Worm (Caenorhabditis elegans): ENCODE data around the gene cox-6B.

cox-6B gene

DNA sequence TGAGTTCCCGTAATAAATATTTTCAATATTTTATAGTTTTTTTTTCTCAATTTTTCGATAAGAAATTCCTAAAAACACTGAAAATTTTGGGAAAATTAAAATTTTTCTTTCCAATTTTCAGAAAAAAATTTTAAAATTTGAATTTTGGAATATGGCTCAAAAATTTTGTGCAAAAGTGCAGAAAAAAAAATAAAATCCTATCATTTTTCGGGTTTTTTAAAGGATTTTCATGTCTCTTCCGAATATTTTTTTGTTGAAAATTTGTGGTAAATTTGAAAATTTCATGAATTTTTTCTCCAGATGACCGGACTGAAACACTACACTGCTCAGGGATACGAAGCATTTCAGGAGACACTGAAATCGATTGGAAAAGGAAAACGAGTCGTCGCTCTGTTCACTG, 134.9 kb downstream of the cox-6B start, which contains the start of gene txdc-17:
Gene txdc-17 (plus strand): TSS at position 301 of the 400 bp plus-strand sequence.
- TF ChIP-seq ceh-13 (GFP tag; optimal IDR thresholded peaks at IDR 0.05) (no peak), sea-1 (GFP tag; conservative IDR thresholded peaks at IDR 0.05) (no peak), hmbx-1 (tag; optimal IDR thresholded peaks at IDR 0.05) (no peak), hnd-1 (tag; optimal IDR thresholded peaks at IDR 0.05) (no peak), ceh-36 (tag; optimal IDR thresholded peaks at IDR 0.05) (no peak), F13C5.2 (tag; optimal IDR thresholded peaks at IDR 0.05) (no peak), flt-1 (GFP tag; IDR thresholded peaks at IDR 0.05) (no peak), pes-1 (GFP tag; IDR thresholded peaks at IDR 0.05) (no peak), scrt-1 (GFP tag; IDR thresholded peaks at IDR 0.05) (no peak), tbx-11 (GFP tag; IDR thresholded peaks at IDR 0.05) (no peak), tra-4 (tag; optimal IDR thresholded peaks at IDR 0.05) (no peak), tbx-37 (GFP tag; conservative IDR thresholded peaks at IDR 0.05) (no peak), ets-7 (tag; optimal IDR thresholded peaks at IDR 0.05) (no peak), aly-1 (tag; optimal IDR thresholded peaks at IDR 0.05) (no peak), B0310.2 (tag; optimal IDR thresholded peaks at IDR 0.05) (no peak)

ce11 chrIII:2834998-2835397, 135.5 kb downstream of the cox-6B start:
- TF ChIP-seq flt-1 (GFP tag; IDR thresholded peaks at IDR 0.05) = no peak
- no peak for TF ChIP-seq ceh-36 (tag; optimal IDR thresholded peaks at IDR 0.05)
- no peak for TF ChIP-seq ets-7 (tag; optimal IDR thresholded peaks at IDR 0.05)
- no peak for TF ChIP-seq ama-1 (optimal IDR thresholded peaks at IDR 0.05)
- TF ChIP-seq pes-1 (GFP tag; IDR thresholded peaks at IDR 0.05) = no peak
- no peak for TF ChIP-seq tra-4 (tag; optimal IDR thresholded peaks at IDR 0.05)
- no peak for TF ChIP-seq tbx-37 (GFP tag; conservative IDR thresholded peaks at IDR 0.05)
- TF ChIP-seq sea-1 (GFP tag; conservative IDR thresholded peaks at IDR 0.05) = no peak
- no peak for TF ChIP-seq scrt-1 (GFP tag; IDR thresholded peaks at IDR 0.05)
- no peak for TF ChIP-seq hmg-4 (GFP tag; optimal IDR thresholded peaks at IDR 0.05)
- no peak for TF ChIP-seq hmbx-1 (tag; optimal IDR thresholded peaks at IDR 0.05)
- TF ChIP-seq tbx-11 (GFP tag; IDR thresholded peaks at IDR 0.05) = no peak
- no peak for TF ChIP-seq B0310.2 (tag; optimal IDR thresholded peaks at IDR 0.05)
- TF ChIP-seq ceh-13 (GFP tag; optimal IDR thresholded peaks at IDR 0.05) = no peak
- TF ChIP-seq hnd-1 (tag; optimal IDR thresholded peaks at IDR 0.05) = no peak
- TF ChIP-seq aly-1 (tag; optimal IDR thresholded peaks at IDR 0.05) = no peak
- no peak for TF ChIP-seq F13C5.2 (tag; optimal IDR thresholded peaks at IDR 0.05)

- TF ChIP-seq sea-1 (GFP tag; conservative IDR thresholded peaks at IDR 0.05) (no peak), aly-1 (tag; optimal IDR thresholded peaks at IDR 0.05) (no peak), hmg-4 (GFP tag; optimal IDR thresholded peaks at IDR 0.05) (no peak), hmbx-1 (tag; optimal IDR thresholded peaks at IDR 0.05) (no peak), ceh-13 (GFP tag; optimal IDR thresholded peaks at IDR 0.05) (no peak), scrt-1 (GFP tag; IDR thresholded peaks at IDR 0.05) (no peak), ets-7 (tag; optimal IDR thresholded peaks at IDR 0.05) (no peak), tbx-37 (GFP tag; conservative IDR thresholded peaks at IDR 0.05) (no peak), F13C5.2 (tag; optimal IDR thresholded peaks at IDR 0.05) (no peak), ama-1 (optimal IDR thresholded peaks at IDR 0.05) (no peak), B0310.2 (tag; optimal IDR thresholded peaks at IDR 0.05) (no peak), tra-4 (tag; optimal IDR thresholded peaks at IDR 0.05) (no peak), hnd-1 (tag; optimal IDR thresholded peaks at IDR 0.05) (no peak), pes-1 (GFP tag; IDR thresholded peaks at IDR 0.05) (no peak)
Observed at ce11 chrIII:2836339-2836738, 136.9 kb downstream of the cox-6B start, which contains the start of gene josd-1. Gene josd-1 (plus strand): TSS chrIII:2836639.

Measured in whole organism, early embryonic.